Worm (Caenorhabditis elegans) whole organism, mixed stage, embryonic: ENCODE data around the gene F58F9.9.

ENCODE experiments used
- M03D4.4 ChIP-seq: sonication (generic microtip); optimal IDR thresholded peaks from 2 replicates; lab custom pipeline; 2017; ENCODE audit warnings: mild to moderate bottlenecking, missing genetic modification characterization, missing compliant biosample characterization
- bed-3 ChIP-seq: fragments of 200-800 bp; sonication (Bioruptor generic); optimal IDR thresholded peaks from 3 replicates; lab custom pipeline; 2018; ENCODE audit warnings: mild to moderate bottlenecking, missing genetic modification characterization, moderate library complexity, missing compliant biosample characterization
- blmp-1 ChIP-seq: fragments of 150-350 bp; optimal IDR thresholded peaks from 2 replicates; lab custom pipeline; 2014; ENCODE audit warnings: missing biosample characterization, missing genetic modification characterization
- ceh-39 ChIP-seq: fragments of 150-350 bp; optimal IDR thresholded peaks from 2 replicates; lab custom pipeline; 2014; ENCODE audit warnings: missing biosample characterization, missing genetic modification characterization
- ceh-43 ChIP-seq: fragments of 200-800 bp; sonication (Bioruptor generic); optimal IDR thresholded peaks from 2 replicates; lab custom pipeline; 2018; ENCODE audit warnings: mild to moderate bottlenecking, missing genetic modification characterization, moderate library complexity, missing compliant biosample characterization
- ceh-83 ChIP-seq: fragments of 200-800 bp; sonication (Bioruptor generic); optimal IDR thresholded peaks from 2 replicates; lab custom pipeline; 2018; ENCODE audit warnings: mild to moderate bottlenecking, missing genetic modification characterization, missing compliant biosample characterization
- ces-1 ChIP-seq: fragments of 150-350 bp; optimal IDR thresholded peaks from 2 replicates; lab custom pipeline; 2014; ENCODE audit warnings: missing biosample characterization, missing genetic modification reagents, missing genetic modification characterization
- cnd-1 ChIP-seq: fragments of 200-800 bp; sonication (Bioruptor generic); optimal IDR thresholded peaks from 2 replicates; lab custom pipeline; 2018; ENCODE audit warnings: mild to moderate bottlenecking, missing genetic modification characterization, missing compliant biosample characterization
- drap-1 ChIP-seq: fragments of 200-800 bp; sonication (Bioruptor generic); optimal IDR thresholded peaks from 3 replicates; lab custom pipeline; 2018; ENCODE audit warnings: mild to moderate bottlenecking, missing genetic modification characterization, missing compliant biosample characterization
- elt-1 ChIP-seq: sonication (generic microtip); optimal IDR thresholded peaks from 2 replicates; lab custom pipeline; 2017; ENCODE audit warnings: missing genetic modification characterization, mild to moderate bottlenecking, missing compliant biosample characterization, antibody characterized with exemption, moderate library complexity, borderline replicate concordance; ENCODE audit not compliant: insufficient read depth
- elt-3 ChIP-seq: fragments of 150-350 bp; optimal IDR thresholded peaks from 2 replicates; lab custom pipeline; 2014; ENCODE audit warnings: missing biosample characterization, missing genetic modification characterization
- flh-1 ChIP-seq: fragments of 200-800 bp; sonication (Bioruptor generic); optimal IDR thresholded peaks from 2 replicates; lab custom pipeline; 2018; ENCODE audit warnings: mild to moderate bottlenecking, missing genetic modification characterization, moderate library complexity, missing compliant biosample characterization
- ham-2 ChIP-seq: fragments of 200-800 bp; sonication (Bioruptor generic); optimal IDR thresholded peaks from 2 replicates; lab custom pipeline; 2018; ENCODE audit warnings: mild to moderate bottlenecking, missing genetic modification characterization, missing compliant biosample characterization
- hlh-1 ChIP-seq: fragments of 150-350 bp; optimal IDR thresholded peaks from 2 replicates; lab custom pipeline; 2014; ENCODE audit warnings: missing biosample characterization, missing genetic modification reagents, missing genetic modification characterization
- lin-13 ChIP-seq: fragments of 150-350 bp; optimal IDR thresholded peaks from 2 replicates; lab custom pipeline; 2014; ENCODE audit warnings: missing biosample characterization, missing genetic modification characterization
- lin-32 ChIP-seq: fragments of 200-800 bp; sonication (Bioruptor generic); optimal IDR thresholded peaks from 2 replicates; lab custom pipeline; 2018; ENCODE audit warnings: mild to moderate bottlenecking, missing genetic modification characterization, missing compliant biosample characterization
- lsy-2 ChIP-seq: fragments of 150-350 bp; optimal IDR thresholded peaks from 2 replicates; lab custom pipeline; 2014; ENCODE audit warnings: missing biosample characterization, missing genetic modification characterization
- mab-5 ChIP-seq: fragments of 150-350 bp; optimal IDR thresholded peaks from 2 replicates; lab custom pipeline; 2014; ENCODE audit warnings: missing biosample characterization, missing genetic modification characterization
- mep-1 ChIP-seq: fragments of 150-350 bp; optimal IDR thresholded peaks from 2 replicates; lab custom pipeline; 2017; ENCODE audit warnings: missing biosample characterization, missing genetic modification reagents, missing genetic modification characterization, inconsistent platforms
- mls-2 ChIP-seq: sonication (generic microtip); optimal IDR thresholded peaks from 2 replicates; lab custom pipeline; 2016; ENCODE audit warnings: mild to moderate bottlenecking, missing genetic modification characterization, moderate library complexity, missing compliant biosample characterization
- nhr-12 ChIP-seq: fragments of 150-350 bp; optimal IDR thresholded peaks from 2 replicates; lab custom pipeline; 2014; ENCODE audit warnings: missing biosample characterization, missing genetic modification characterization
- nhr-2 ChIP-seq: fragments of 150-350 bp; optimal IDR thresholded peaks from 2 replicates; lab custom pipeline; 2014; ENCODE audit warnings: missing biosample characterization, missing genetic modification characterization
- nhr-237 ChIP-seq: fragments of 150-350 bp; optimal IDR thresholded peaks from 2 replicates; lab custom pipeline; 2014; ENCODE audit warnings: missing biosample characterization, missing genetic modification characterization
- nhr-28 ChIP-seq: fragments of 150-350 bp; optimal IDR thresholded peaks from 2 replicates; lab custom pipeline; 2014; ENCODE audit warnings: missing biosample characterization, missing genetic modification characterization
- nhr-76 ChIP-seq: sonication (generic microtip); optimal IDR thresholded peaks from 2 replicates; lab custom pipeline; 2017; ENCODE audit warnings: missing biosample characterization, missing genetic modification characterization
- pha-4 ChIP-seq: fragments of 150-350 bp; optimal IDR thresholded peaks from 2 replicates; lab custom pipeline; 2018; ENCODE audit warnings: missing biosample characterization, missing genetic modification reagents, missing genetic modification characterization
- sem-2 ChIP-seq: fragments of 200-800 bp; sonication (Bioruptor generic); optimal IDR thresholded peaks from 2 replicates; lab custom pipeline; 2018; ENCODE audit warnings: mild to moderate bottlenecking, missing genetic modification characterization, missing compliant biosample characterization
- snpc-4 ChIP-seq: fragments of 150-350 bp; optimal IDR thresholded peaks from 2 replicates; lab custom pipeline; 2014; ENCODE audit warnings: missing biosample characterization, missing genetic modification characterization
- sptf-1 ChIP-seq: sonication (generic microtip); optimal IDR thresholded peaks from 2 replicates; lab custom pipeline; 2017; ENCODE audit warnings: mild to moderate bottlenecking, missing genetic modification characterization, moderate library complexity, missing compliant biosample characterization
- tbx-8 ChIP-seq: fragments of 200-800 bp; sonication (Bioruptor generic); optimal IDR thresholded peaks from 2 replicates; lab custom pipeline; 2018; ENCODE audit warnings: mild to moderate bottlenecking, missing genetic modification characterization, moderate library complexity, missing compliant biosample characterization
- unc-120 ChIP-seq: sonication (generic microtip); optimal IDR thresholded peaks from 2 replicates; lab custom pipeline; 2017; ENCODE audit warnings: missing genetic modification characterization, missing compliant biosample characterization; ENCODE audit not compliant: poor library complexity, severe bottlenecking
- unc-39 ChIP-seq: fragments of 150-350 bp; optimal IDR thresholded peaks from 2 replicates; lab custom pipeline; 2014; ENCODE audit warnings: missing biosample characterization, missing genetic modification characterization
- unc-62 ChIP-seq: fragments of 150-350 bp; optimal IDR thresholded peaks from 2 replicates; lab custom pipeline; 2014; ENCODE audit warnings: missing biosample characterization, missing genetic modification reagents, missing genetic modification characterization
- zip-8 ChIP-seq: fragments of 150-350 bp; optimal IDR thresholded peaks from 2 replicates; lab custom pipeline; 2014; ENCODE audit warnings: missing biosample characterization, missing genetic modification characterization
- ztf-11 ChIP-seq: fragments of 150-350 bp; optimal IDR thresholded peaks from 2 replicates; lab custom pipeline; 2014; ENCODE audit warnings: missing biosample characterization, missing genetic modification characterization

Gene F58F9.9

DNA sequence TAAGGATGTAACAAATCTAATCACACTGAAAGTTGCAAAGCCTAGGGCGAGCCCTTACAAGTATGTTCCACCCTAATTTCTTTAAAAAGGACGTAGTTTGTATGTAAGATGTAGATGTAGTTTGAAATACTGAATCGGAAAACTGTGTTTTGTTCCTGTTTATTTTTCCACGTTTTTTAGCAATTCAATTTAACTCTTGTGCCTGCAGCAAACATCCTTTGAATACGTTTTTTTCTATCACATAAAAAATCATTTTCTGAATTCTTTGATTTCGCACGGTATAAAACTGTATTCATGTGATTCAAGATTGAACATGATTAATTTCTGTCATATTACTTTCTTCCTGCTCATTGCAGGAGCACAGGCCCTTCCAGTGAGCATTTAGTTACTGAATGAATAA, at the start of gene F58F9.9:
F58F9.9 (plus strand) TSS at position 301 of the 400 bp plus-strand sequence.
- TF ChIP-seq elt-3 (tag; lab: Kevin White, UChicago) (no peak), unc-39 (tag; lab: Kevin White, UChicago) (no peak), sptf-1 (tag; lab: Kevin White, UChicago) (no peak), flh-1 (GFP tag; lab: Kevin White, UChicago) (no peak), unc-120 (tag; lab: Kevin White, UChicago) (no peak), lin-32 (GFP tag; lab: Kevin White, UChicago) (no peak), nhr-28 (tag; lab: Kevin White, UChicago) (no peak), blmp-1 (tag; lab: Kevin White, UChicago) (no peak), lin-13 (tag; lab: Kevin White, UChicago) (no peak), hlh-1 (no peak), ceh-83 (GFP tag; lab: Kevin White, UChicago) (no peak), elt-1 (tag; lab: Kevin White, UChicago) (no peak), snpc-4 (no peak), pha-4 (tag; lab: Kevin White, UChicago) (no peak), ceh-43 (no peak), sem-2 (GFP tag; lab: Kevin White, UChicago) (no peak), bed-3 (GFP tag; lab: Kevin White, UChicago) (no peak), ztf-11 (tag; lab: Kevin White, UChicago) (no peak)
- TF ChIP-seq, all 35 proteins: peak for 0

- no peak for TF ChIP-seq nhr-2
- TF ChIP-seq nhr-28 (tag; lab: Kevin White, UChicago): no peak
- no peak for TF ChIP-seq sem-2 (GFP tag; lab: Kevin White, UChicago)
- TF ChIP-seq cnd-1 (tag; lab: Kevin White, UChicago): no peak
- no peak for TF ChIP-seq M03D4.4
- no peak for TF ChIP-seq blmp-1 (tag; lab: Kevin White, UChicago)
- TF ChIP-seq lin-13 (tag; lab: Kevin White, UChicago): no peak
- no peak for TF ChIP-seq hlh-1
These were observed 39.8 kb upstream of the F58F9.9 start for ce11 chrIV:6200249-6200648.

- no peak for TF ChIP-seq lin-13 (tag; lab: Kevin White, UChicago)
- no peak for TF ChIP-seq ceh-39
- TF ChIP-seq ceh-83 (GFP tag; lab: Kevin White, UChicago): no peak
- no peak for TF ChIP-seq unc-120 (tag; lab: Kevin White, UChicago)
These were observed 38.3 kb upstream of the F58F9.9 start, which contains the start of gene tkr-2 for ce11 chrIV:6201769-6202168. Gene tkr-2, plus strand, starts transcription at chrIV:6202069.

- TF ChIP-seq sem-2 (GFP tag; lab: Kevin White, UChicago) (no peak), M03D4.4 (peak; percentile 14), elt-1 (tag; lab: Kevin White, UChicago) (no peak), lsy-2 (tag; lab: Kevin White, UChicago) (peak; percentile 64), sptf-1 (tag; lab: Kevin White, UChicago) (peak; percentile 65), zip-8 (tag; lab: Kevin White, UChicago) (no peak), ceh-83 (GFP tag; lab: Kevin White, UChicago) (no peak), ztf-11 (tag; lab: Kevin White, UChicago) (no peak), bed-3 (GFP tag; lab: Kevin White, UChicago) (no peak), mab-5 (tag; lab: Kevin White, UChicago) (peak; percentile 28), tbx-8 (GFP tag; lab: Kevin White, UChicago) (no peak), ceh-39 (peak; percentile 47), flh-1 (GFP tag; lab: Kevin White, UChicago) (no peak), ceh-43 (no peak), blmp-1 (tag; lab: Kevin White, UChicago) (no peak), lin-32 (GFP tag; lab: Kevin White, UChicago) (peak; percentile 1), cnd-1 (tag; lab: Kevin White, UChicago) (no peak), elt-3 (tag; lab: Kevin White, UChicago) (no peak), drap-1 (no peak), unc-120 (tag; lab: Kevin White, UChicago) (no peak), nhr-28 (tag; lab: Kevin White, UChicago) (no peak), hlh-1 (no peak), ces-1 (GFP tag; lab: Kevin White, UChicago) (peak; percentile 45), pha-4 (tag; lab: Kevin White, UChicago) (peak; percentile 51), nhr-76 (tag; lab: Kevin White, UChicago) (no peak), nhr-12 (no peak), unc-62 (GFP tag; lab: Kevin White, UChicago) (no peak), mls-2 (tag; lab: Kevin White, UChicago) (no peak), nhr-2 (no peak), nhr-237 (peak; percentile 29), mep-1 (peak; percentile 54), ham-2 (no peak), unc-39 (tag; lab: Kevin White, UChicago) (no peak), lin-13 (tag; lab: Kevin White, UChicago) (peak; percentile 35), snpc-4 (no peak)
These were observed 33.8 kb upstream of the F58F9.9 start, which contains the start of gene C49A9.10 for ce11 chrIV:6206294-6206776. Gene C49A9.10, minus strand, starts transcription at chrIV:6206344.
